Worm (Caenorhabditis elegans): Measurements from ENCODE around the gene F32B6.4.

The F32B6.4 gene

DNA sequence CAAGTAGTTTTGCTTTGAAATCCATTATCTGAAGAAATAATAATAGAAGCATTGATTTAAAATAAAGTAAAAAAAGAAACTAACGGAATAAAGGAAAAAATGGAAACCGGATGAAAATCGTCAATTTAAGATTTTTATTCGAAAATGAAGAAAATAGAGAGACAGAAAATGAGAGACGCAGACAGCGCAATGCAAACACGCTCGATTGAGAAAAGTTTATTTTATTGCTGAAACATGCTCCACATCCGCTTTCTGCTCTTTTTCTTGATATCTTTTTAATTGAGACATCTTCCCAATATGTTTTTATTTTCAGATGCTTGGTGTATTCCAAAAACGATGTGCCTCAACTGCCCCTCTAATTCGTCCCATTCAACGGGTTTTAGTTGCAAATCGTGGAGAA, 7.6 kb downstream of the F32B6.4 start, which contains the start of the genes prp-18 and mccc-1 (continued):
- TF ChIP-seq ttx-3 (tag; optimal IDR thresholded peaks at IDR 0.05), result no peak
- TF ChIP-seq rnt-1 (tag; optimal IDR thresholded peaks at IDR 0.05), result no peak
- no peak for TF ChIP-seq C08G9.2 (tag; optimal IDR thresholded peaks at IDR 0.05)

ce11 chrIV:9878893-9879379, 12.9 kb downstream of the F32B6.4 start, which contains the start of gene nhr-4:
TSS of gene nhr-4 (plus strand) at chrIV:9879329.
- TF ChIP-seq ceh-31 (tag; optimal IDR thresholded peaks at IDR 0.05), result no peak
- no peak for TF ChIP-seq nhr-11 (tag; optimal IDR thresholded peaks at IDR 0.05)
- no peak for TF ChIP-seq ceh-45 (GFP tag; IDR thresholded peaks at IDR 0.05)
- TF ChIP-seq rnt-1 (tag; optimal IDR thresholded peaks at IDR 0.05), result no peak
- no peak for TF ChIP-seq tbx-2 (tag; optimal IDR thresholded peaks at IDR 0.05)
- TF ChIP-seq ref-2 (tag; optimal IDR thresholded peaks at IDR 0.05), result no peak
- TF ChIP-seq gmeb-2 (tag; optimal IDR thresholded peaks at IDR 0.05), result no peak
- no peak for TF ChIP-seq ceh-22 (tag; optimal IDR thresholded peaks at IDR 0.05)
- no peak for TF ChIP-seq ceh-2 (tag; optimal IDR thresholded peaks at IDR 0.05)
- TF ChIP-seq fax-1 (tag; optimal IDR thresholded peaks at IDR 0.05), result no peak
- TF ChIP-seq F13H6.1 (tag; optimal IDR thresholded peaks at IDR 0.05), result no peak
- TF ChIP-seq elt-2 (tag; optimal IDR thresholded peaks at IDR 0.05), result no peak
- TF ChIP-seq ceh-48 (tag; optimal IDR thresholded peaks at IDR 0.05), result no peak
- TF ChIP-seq tbx-7 (tag; optimal IDR thresholded peaks at IDR 0.05), result no peak
- TF ChIP-seq dmd-4 (tag; optimal IDR thresholded peaks at IDR 0.05; ENCODE audit: borderline replicate concordance), result no peak
- TF ChIP-seq ceh-14 (tag; optimal IDR thresholded peaks at IDR 0.05), result no peak
- TF ChIP-seq ceh-9 (tag; optimal IDR thresholded peaks at IDR 0.05), result no peak
- no peak for TF ChIP-seq pros-1 (tag; optimal IDR thresholded peaks at IDR 0.05)
- no peak for TF ChIP-seq unc-86 (tag; optimal IDR thresholded peaks at IDR 0.05)
- TF ChIP-seq sox-4 (tag; optimal IDR thresholded peaks at IDR 0.05), result no peak

DNA sequence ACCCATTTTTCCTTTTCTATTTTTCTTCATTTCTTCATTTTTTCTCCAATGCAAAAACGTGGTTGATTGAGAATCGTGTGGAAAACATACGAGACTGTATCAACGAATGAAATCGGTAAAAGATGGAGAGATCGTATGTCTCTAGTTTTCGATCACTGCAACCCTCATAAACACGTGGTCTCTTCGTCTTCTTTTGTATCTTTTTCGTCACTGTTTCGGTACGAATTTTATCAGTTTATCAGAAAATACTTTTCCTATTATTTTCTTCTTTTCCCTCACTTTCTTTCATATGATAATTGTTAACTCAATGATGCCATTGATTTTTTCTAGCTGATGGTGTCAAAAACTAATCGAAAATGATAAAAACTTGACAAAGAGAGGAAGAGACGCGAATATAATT, 16.2 kb downstream of the F32B6.4 start:
- TF ChIP-seq lim-6 (tag; optimal IDR thresholded peaks at IDR 0.05), result no peak
- TF ChIP-seq ceh-18 (tag; optimal IDR thresholded peaks at IDR 0.05), result no peak

DNA sequence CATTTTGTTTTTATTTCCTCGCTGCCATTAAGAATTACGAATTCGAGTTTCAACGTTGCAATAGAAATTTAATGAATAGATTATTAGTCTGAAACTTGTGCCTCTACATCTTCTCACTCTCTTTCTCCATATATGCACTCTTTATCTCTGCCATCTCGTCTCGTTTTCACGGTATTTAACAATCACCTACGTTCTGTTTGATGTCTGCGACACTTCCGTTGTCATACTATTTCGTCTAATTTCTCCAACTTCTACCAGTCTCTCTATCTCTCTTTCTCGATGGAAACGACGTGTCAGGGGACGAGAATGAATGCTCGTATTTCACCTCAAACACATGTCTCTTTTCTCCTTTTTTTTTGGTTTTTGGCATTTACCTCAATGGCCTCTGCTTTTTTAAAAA, 18.0 kb downstream of the F32B6.4 start:
- TF ChIP-seq hlh-30 (tag; optimal IDR thresholded peaks at IDR 0.05; ENCODE audit: insufficient read depth) (peak; percentile 31), ceh-18 (tag; optimal IDR thresholded peaks at IDR 0.05) (peak; percentile 11), pat-9 (tag; optimal IDR thresholded peaks at IDR 0.05) (no peak), pax-1 (tag; optimal IDR thresholded peaks at IDR 0.05) (no peak), ceh-22 (tag; optimal IDR thresholded peaks at IDR 0.05) (no peak), C38D4.7 (GFP tag; optimal IDR thresholded peaks at IDR 0.05) (no peak), ceh-2 (tag; optimal IDR thresholded peaks at IDR 0.05) (no peak), hlh-15 (tag; optimal IDR thresholded peaks at IDR 0.05) (no peak), ets-4 (tag; optimal IDR thresholded peaks at IDR 0.05) (no peak), ceh-19 (GFP tag; optimal IDR thresholded peaks at IDR 0.05) (no peak), zip-5 (tag; optimal IDR thresholded peaks at IDR 0.05) (no peak), odd-2 (tag; optimal IDR thresholded peaks at IDR 0.05) (no peak), ceh-34 (tag; optimal IDR thresholded peaks at IDR 0.05) (peak; percentile 79), hlh-8 (tag; optimal IDR thresholded peaks at IDR 0.05) (no peak), ceh-6 (GFP tag; optimal IDR thresholded peaks at IDR 0.05) (no peak), ceh-31 (tag; optimal IDR thresholded peaks at IDR 0.05) (peak; percentile 34), pros-1 (tag; optimal IDR thresholded peaks at IDR 0.05) (no peak), sdc-2 (tag; optimal IDR thresholded peaks at IDR 0.05) (no peak), npax-4 (tag; optimal IDR thresholded peaks at IDR 0.05) (no peak), Y22D7AL.16 (tag; optimal IDR thresholded peaks at IDR 0.05) (no peak), eyg-1 (tag; optimal IDR thresholded peaks at IDR 0.05) (no peak), T23F11.4 (GFP tag; optimal IDR thresholded peaks at IDR 0.05) (no peak), elt-4 (tag; optimal IDR thresholded peaks at IDR 0.05) (no peak), fkh-10 (GFP tag; optimal IDR thresholded peaks at IDR 0.05) (no peak), che-1 (tag; optimal IDR thresholded peaks at IDR 0.05) (no peak), ceh-24 (tag; optimal IDR thresholded peaks at IDR 0.05) (no peak), pha-4 (tag; optimal IDR thresholded peaks at IDR 0.05) (no peak), hlh-13 (GFP tag; optimal IDR thresholded peaks at IDR 0.05) (no peak), nhr-11 (tag; optimal IDR thresholded peaks at IDR 0.05) (no peak), unc-86 (tag; optimal IDR thresholded peaks at IDR 0.05) (no peak), pag-3 (tag; optimal IDR thresholded peaks at IDR 0.05; ENCODE audit: borderline replicate concordance) (no peak), ceh-45 (GFP tag; IDR thresholded peaks at IDR 0.05) (no peak), dmd-4 (tag; optimal IDR thresholded peaks at IDR 0.05; ENCODE audit: borderline replicate concordance) (no peak)
